Fruit fly (Drosophila melanogaster): Measurements from ENCODE around the gene CG14609.
A peak's percentile ranks its signal among the peaks of the same experiment; 100 is the strongest.

CG14609 gene

dm6 chr3R:7249460-7249859, 48.7 kb downstream of the CG14609 start, which contains the start of the genes CG1227 and Dtwd2 (continued):
- TF ChIP-seq CG10543 (GFP tag; optimal IDR thresholded peaks at IDR 0.05) (no peak), Mes4 (GFP tag; optimal IDR thresholded peaks at IDR 0.05) (peak; percentile 27), CG10321 (GFP tag; IDR thresholded peaks at IDR 0.05) (peak; percentile 73), pfk (GFP tag; optimal IDR thresholded peaks at IDR 0.05) (no peak), CG34224 (GFP tag; IDR thresholded peaks at IDR 0.05; ENCODE audit: partially characterized antibody) (no peak), CG12769 (tag; optimal IDR thresholded peaks at IDR 0.05) (no peak), scrt (GFP tag; optimal IDR thresholded peaks at IDR 0.05) (peak; percentile 90), ash1 (GFP tag; optimal IDR thresholded peaks at IDR 0.05) (no peak), CG15696 (tag; optimal IDR thresholded peaks at IDR 0.05) (peak; percentile 86), Camta (GFP tag; optimal IDR thresholded peaks at IDR 0.05) (peak; percentile 65), tin (GFP tag; optimal IDR thresholded peaks at IDR 0.05) (peak; percentile 77), CHES-1-like (GFP tag; optimal IDR thresholded peaks at IDR 0.05) (peak; percentile 32), Pdp1 (GFP tag; optimal IDR thresholded peaks at IDR 0.05) (peak in 1 of 2 experiments; percentile 43), Dad (GFP tag; optimal IDR thresholded peaks at IDR 0.05) (peak; percentile 32), CG9876 (GFP tag; optimal IDR thresholded peaks at IDR 0.05) (no peak), psq (GFP tag; optimal IDR thresholded peaks at IDR 0.05) (no peak), CG31224 (GFP tag; IDR thresholded peaks at IDR 0.05) (peak; percentile 72), CG10462 (GFP tag; optimal IDR thresholded peaks at IDR 0.05) (peak; percentile 75), Rx (GFP tag; IDR thresholded peaks at IDR 0.05) (peak; percentile 47; the same call in 1 of the 2 replicates), Elba2 (GFP tag; optimal IDR thresholded peaks at IDR 0.05) (peak; percentile 29), CG18262 (tag; optimal IDR thresholded peaks at IDR 0.05) (peak; percentile 95), gcm (GFP tag; optimal IDR thresholded peaks at IDR 0.05) (no peak), NC2β (GFP tag; optimal IDR thresholded peaks at IDR 0.05) (peak; percentile 12), pum (GFP tag; optimal IDR thresholded peaks at IDR 0.05) (peak; percentile 21), ssp (GFP tag; IDR thresholded peaks at IDR 0.05) (peak; percentile 57), sim (GFP tag; IDR thresholded peaks at IDR 0.05) (peak; percentile 66; the same call in 1 of the 2 replicates), rib (GFP tag; IDR thresholded peaks at IDR 0.05) (peak; percentile 85), Hmx (GFP tag; optimal IDR thresholded peaks at IDR 0.05) (peak; percentile 68), CG3407 (GFP tag; optimal IDR thresholded peaks at IDR 0.05) (peak; percentile 78), CG17361 (GFP tag; IDR thresholded peaks at IDR 0.05) (no peak; the same call in 1 of the 3 replicates), Abd-B (GFP tag; optimal IDR thresholded peaks at IDR 0.05) (peak; percentile 65), dimm (GFP tag; IDR thresholded peaks at IDR 0.05) (peak; percentile 70), tll (GFP tag; optimal IDR thresholded peaks at IDR 0.05) (peak in 1 of 2 experiments; percentile 16), CG12391 (tag; optimal IDR thresholded peaks at IDR 0.05) (peak; percentile 97), prd (optimal IDR thresholded peaks at IDR 0.05) (no peak), prd (GFP tag; IDR thresholded peaks at IDR 0.05) (peak; percentile 81), HLH4C (GFP tag; IDR thresholded peaks at IDR 0.05; ENCODE audit: partially characterized antibody) (no peak), corto (GFP tag; optimal IDR thresholded peaks at IDR 0.05) (peak; percentile 83), Oli (tag; optimal IDR thresholded peaks at IDR 0.05) (peak; percentile 87), Ptx1 (GFP tag; IDR thresholded peaks at IDR 0.05) (peak; percentile 90), CG34422 (GFP tag; IDR thresholded peaks at IDR 0.05) (peak; percentile 92), zfh1 (GFP tag; IDR thresholded peaks at IDR 0.05) (peak; percentile 90), Gug (GFP tag; IDR thresholded peaks at IDR 0.05) (no peak), hkb (optimal IDR thresholded peaks at IDR 0.05) (no peak), hkb (GFP tag; IDR thresholded peaks at IDR 0.05) (peak; percentile 91), Ets97D (GFP tag; optimal IDR thresholded peaks at IDR 0.05) (peak; percentile 32), wor (GFP tag; IDR thresholded peaks at IDR 0.05) (peak; percentile 70), GATAe (GFP tag; conservative IDR thresholded peaks at IDR 0.05) (peak; percentile 64), Hsf (GFP tag; optimal IDR thresholded peaks at IDR 0.05) (peak; percentile 80), CrebB (tag; optimal IDR thresholded peaks at IDR 0.05) (peak; percentile 93), dm (GFP tag; optimal IDR thresholded peaks at IDR 0.05) (peak; percentile 84), bowl (GFP tag; IDR thresholded peaks at IDR 0.05) (peak; percentile 69; the same call in 1 of the 2 replicates)

Measured in whole organism, embryonic.